Fruit fly (Drosophila melanogaster) whole organism, embryonic: ENCODE results near the gene CG4631.
A peak's percentile ranks its signal among the peaks of the same experiment; 100 is the strongest.

Experiments
- Atf3 ChIP-seq: fragments of 200-800 bp; sonication (Bioruptor generic); optimal IDR thresholded peaks from 3 replicates; lab custom pipeline; 2016; ENCODE audit warnings: missing biosample characterization, missing genetic modification characterization
- Awh ChIP-seq: fragments of 200-800 bp; sonication (Bioruptor generic); IDR thresholded peaks from 2 replicates; pipeline ENCODE4, ENCODE4 v1.3.6; 2022; ENCODE audit warnings: missing biosample characterization, missing genetic modification characterization
- B-H1 ChIP-seq: fragments of 200-800 bp; sonication (Bioruptor generic); IDR thresholded peaks from 3 replicates; pipeline ENCODE4 v1.3.6; 2022; ENCODE audit warnings: missing biosample characterization, missing genetic modification characterization
- CG10274 ChIP-seq: fragments of 200-800 bp; sonication (Bioruptor generic); optimal IDR thresholded peaks from 3 replicates; lab custom pipeline; 2017; ENCODE audit warnings: missing biosample characterization, mild to moderate bottlenecking, missing genetic modification characterization
- CG10366 ChIP-seq: fragments of 200-800 bp; sonication (Bioruptor generic); IDR thresholded peaks from 2 replicates; pipeline ENCODE4 v1.3.6; 2022; ENCODE audit warnings: missing biosample characterization, missing genetic modification characterization
- CG10565 ChIP-seq: fragments of 200-800 bp; sonication (Bioruptor generic); optimal IDR thresholded peaks from 3 replicates; lab custom pipeline; 2016; ENCODE audit warnings: missing biosample characterization, mild to moderate bottlenecking, missing genetic modification characterization
- CG11504 ChIP-seq: fragments of 200-800 bp; sonication (Bioruptor generic); optimal IDR thresholded peaks from 3 replicates; lab custom pipeline; 2019; ENCODE audit warnings: missing biosample characterization, mild to moderate bottlenecking, missing genetic modification characterization, moderate library complexity
- CG12104 ChIP-seq: fragments of 200-800 bp; sonication (Bioruptor generic); optimal IDR thresholded peaks from 3 replicates; lab custom pipeline; 2016; ENCODE audit warnings: missing biosample characterization, missing genetic modification characterization
- CG12299 ChIP-seq: fragments of 200-800 bp; sonication (Bioruptor generic); optimal IDR thresholded peaks from 2 replicates; lab custom pipeline; 2018; ENCODE audit warnings: missing biosample characterization, mild to moderate bottlenecking, missing genetic modification characterization
- CG14710 ChIP-seq: fragments of 200-800 bp; sonication (Bioruptor generic); optimal IDR thresholded peaks from 3 replicates; lab custom pipeline; 2019; ENCODE audit warnings: missing biosample characterization, mild to moderate bottlenecking, missing genetic modification characterization, moderate library complexity
- CG15514 ChIP-seq: fragments of 200-800 bp; sonication (Bioruptor generic); optimal IDR thresholded peaks from 3 replicates; lab custom pipeline; 2017; ENCODE audit warnings: missing biosample characterization, missing genetic modification characterization, mild to moderate bottlenecking, moderate library complexity, missing genetic modification reagents
- CG16813 ChIP-seq: fragments of 200-800 bp; sonication (Bioruptor generic); IDR thresholded peaks from 3 replicates; pipeline ENCODE4 v1.3.6; 2022; ENCODE audit warnings: missing biosample characterization, missing genetic modification characterization; ENCODE audit not compliant: partially characterized antibody
- CG3281 ChIP-seq: fragments of 200-800 bp; sonication (Bioruptor generic); optimal IDR thresholded peaks from 3 replicates; lab custom pipeline; 2017; ENCODE audit warnings: missing biosample characterization, mild to moderate bottlenecking, missing genetic modification characterization
- CG3726 ChIP-seq: fragments of 200-800 bp; sonication (Bioruptor generic); IDR thresholded peaks from 3 replicates; pipeline ENCODE4, ENCODE4 v1.3.6; 2022; ENCODE audit warnings: missing biosample characterization, missing genetic modification characterization
- CG42726 ChIP-seq: fragments of 200-800 bp; sonication (Bioruptor generic); IDR thresholded peaks from 2 replicates; pipeline ENCODE4 v1.3.6; 2022; ENCODE audit warnings: missing biosample characterization, missing genetic modification characterization; ENCODE audit not compliant: partially characterized antibody
- CG43689 ChIP-seq: fragments of 200-800 bp; sonication (Bioruptor generic); IDR thresholded peaks from 2 replicates; pipeline ENCODE4 v1.3.6; 2022; ENCODE audit warnings: missing biosample characterization, missing genetic modification characterization
- CG5245 ChIP-seq: fragments of 200-800 bp; sonication (Bioruptor generic); optimal IDR thresholded peaks from 3 replicates; lab custom pipeline; 2016; ENCODE audit warnings: missing biosample characterization, missing genetic modification characterization
- CG6654 ChIP-seq: fragments of 200-800 bp; sonication (Bioruptor generic); optimal IDR thresholded peaks from 2 replicates; lab custom pipeline; 2017; ENCODE audit warnings: missing biosample characterization, mild to moderate bottlenecking, missing genetic modification characterization
- CG6791 ChIP-seq: fragments of 200-800 bp; sonication (Bioruptor generic); IDR thresholded peaks from 3 replicates; pipeline ENCODE4 v1.3.6; 2022; ENCODE audit warnings: missing biosample characterization, missing genetic modification characterization; ENCODE audit not compliant: partially characterized antibody
- CG8281 ChIP-seq: fragments of 200-800 bp; sonication (Bioruptor generic); optimal IDR thresholded peaks from 2 replicates; lab custom pipeline; 2018; ENCODE audit warnings: missing biosample characterization, mild to moderate bottlenecking, missing genetic modification characterization, moderate library complexity
- CG8290 ChIP-seq, 3 experiments: fragments of 200-800 bp; sonication (Bioruptor generic); optimal IDR thresholded peaks; 2 replicates each; lab custom pipeline; 2016 to 2019; ENCODE audit warnings: missing biosample characterization in 3 of 3, missing genetic modification characterization in 3 of 3, mild to moderate bottlenecking in 2 of 3, moderate library complexity in 1 of 3
- CG8478 ChIP-seq: fragments of >200 bp; optimal IDR thresholded peaks from 2 replicates; lab custom pipeline; 2018
- Chrac-16 ChIP-seq: fragments of 200-800 bp; sonication (Bioruptor generic); optimal IDR thresholded peaks from 3 replicates; lab custom pipeline; 2016; ENCODE audit warnings: missing biosample characterization, missing genetic modification characterization
- CrebB ChIP-seq: fragments of 200-800 bp; sonication (Bioruptor generic); optimal IDR thresholded peaks from 3 replicates; lab custom pipeline; 2018; ENCODE audit warnings: missing biosample characterization, mild to moderate bottlenecking, missing genetic modification characterization
- D ChIP-seq, 2 experiments: fragments of 200-800 bp in 1 of 2; fragments of >200 bp in 1 of 2; sonication (Bioruptor generic) in 1 of 2; optimal IDR thresholded peaks; 2 replicates in 1 of 2; 3 replicates in 1 of 2; lab custom pipeline; 2017; ENCODE audit warnings: mild to moderate bottlenecking in 1 of 2, missing biosample characterization in 1 of 2, missing genetic modification characterization in 1 of 2, missing genetic modification reagents in 1 of 2
- Dip2 ChIP-seq: fragments of 200-800 bp; sonication (Bioruptor generic); IDR thresholded peaks from 2 replicates; pipeline ENCODE4 v1.3.6; 2022; ENCODE audit warnings: missing biosample characterization, missing genetic modification characterization
- Jarid2 ChIP-seq: fragments of 200-800 bp; sonication (Bioruptor generic); optimal IDR thresholded peaks from 3 replicates; lab custom pipeline; 2017; ENCODE audit warnings: mild to moderate bottlenecking, missing biosample characterization, missing genetic modification reagents, missing genetic modification characterization
- Lim3 ChIP-seq: fragments of 200-800 bp; sonication (Bioruptor generic); IDR thresholded peaks from 2 replicates; pipeline ENCODE4 v1.3.6; 2022; ENCODE audit warnings: missing biosample characterization, missing genetic modification characterization
- Meics ChIP-seq: fragments of 200-800 bp; sonication (Bioruptor generic); optimal IDR thresholded peaks from 2 replicates; lab custom pipeline; 2017; ENCODE audit warnings: missing biosample characterization, mild to moderate bottlenecking, missing genetic modification characterization
- Nf-YA ChIP-seq: fragments of 200-800 bp; sonication (Bioruptor generic); IDR thresholded peaks from 2 replicates; pipeline ENCODE4 v1.3.6; 2022; ENCODE audit warnings: missing biosample characterization, missing genetic modification characterization
- Sox100B ChIP-seq: fragments of 200-800 bp; sonication (Bioruptor generic); optimal IDR thresholded peaks from 3 replicates; lab custom pipeline; 2018; ENCODE audit warnings: missing biosample characterization, mild to moderate bottlenecking, missing genetic modification characterization
- Xrp1 ChIP-seq: fragments of 200-800 bp; sonication (Bioruptor generic); IDR thresholded peaks from 2 replicates; pipeline ENCODE4 v1.3.6; 2022; ENCODE audit warnings: missing biosample characterization, missing genetic modification characterization
- cas ChIP-seq: fragments of 200-800 bp; sonication (Bioruptor generic); IDR thresholded peaks from 2 replicates; pipeline ENCODE4 v1.3.6; 2022; ENCODE audit warnings: missing biosample characterization, missing genetic modification characterization
- cwo ChIP-seq: fragments of 200-800 bp; sonication (Bioruptor generic); optimal IDR thresholded peaks from 3 replicates; lab custom pipeline; 2017; ENCODE audit warnings: missing biosample characterization, missing genetic modification characterization, mild to moderate bottlenecking, moderate library complexity, missing genetic modification reagents
- danr ChIP-seq: fragments of 200-800 bp; sonication (Bioruptor generic); IDR thresholded peaks from 2 replicates; pipeline ENCODE4 v1.3.6; 2022; ENCODE audit warnings: missing biosample characterization, missing genetic modification characterization
- her ChIP-seq: fragments of 200-800 bp; sonication (Bioruptor generic); optimal IDR thresholded peaks from 2 replicates; lab custom pipeline; 2016; ENCODE audit warnings: missing biosample characterization, missing genetic modification characterization
- insv ChIP-seq, 2 experiments: fragments of 200-800 bp; sonication (Bioruptor generic); optimal IDR thresholded peaks; 3 replicates each; lab custom pipeline; 2016 to 2018; ENCODE audit warnings: missing biosample characterization in 2 of 2, missing genetic modification characterization in 2 of 2
- knrl ChIP-seq: fragments of 200-800 bp; sonication (Bioruptor generic); IDR thresholded peaks from 3 replicates; pipeline ENCODE4 v1.3.6; 2022; ENCODE audit warnings: missing biosample characterization, missing genetic modification characterization; ENCODE audit not compliant: partially characterized antibody
- lilli ChIP-seq: fragments of 200-800 bp; sonication (Bioruptor generic); optimal IDR thresholded peaks from 3 replicates; lab custom pipeline; 2016; ENCODE audit warnings: missing biosample characterization, missing genetic modification characterization
- lov ChIP-seq, 2 experiments: fragments of 200-800 bp in 1 of 2; fragments of >200 bp in 1 of 2; sonication (Bioruptor generic) in 1 of 2; IDR thresholded peaks in 1 of 2; optimal IDR thresholded peaks in 1 of 2; 2 replicates in 1 of 2; 3 replicates in 1 of 2; pipeline versions ENCODE4 v1.3.6 to Lab custom; 2017 to 2022; ENCODE audit warnings: missing biosample characterization in 1 of 2, missing genetic modification characterization in 1 of 2
- pnt ChIP-seq: fragments of 200-800 bp; sonication (Bioruptor generic); optimal IDR thresholded peaks from 3 replicates; lab custom pipeline; 2016; ENCODE audit warnings: missing biosample characterization, missing genetic modification characterization
- repo ChIP-seq: fragments of 200-800 bp; sonication (Bioruptor generic); optimal IDR thresholded peaks from 2 replicates; lab custom pipeline; 2016; ENCODE audit warnings: missing biosample characterization, missing genetic modification characterization
- tap ChIP-seq: fragments of 200-800 bp; optimal IDR thresholded peaks from 3 replicates; lab custom pipeline; 2019; ENCODE audit warnings: missing biosample characterization, mild to moderate bottlenecking, missing genetic modification characterization, moderate library complexity
- tgo ChIP-seq: fragments of 200-800 bp; sonication (Bioruptor generic); IDR thresholded peaks from 3 replicates; pipeline ENCODE4 v1.3.6; 2022; ENCODE audit warnings: missing biosample characterization, missing genetic modification characterization
- tna ChIP-seq: fragments of 200-800 bp; sonication (Bioruptor generic); IDR thresholded peaks from 2 replicates; pipeline ENCODE4 v1.3.6; 2022; ENCODE audit warnings: missing biosample characterization, missing genetic modification characterization; ENCODE audit not compliant: partially characterized antibody
- toy ChIP-seq: fragments of 200-800 bp; sonication (Bioruptor generic); IDR thresholded peaks from 2 replicates; pipeline ENCODE4 v1.3.6; 2022; ENCODE audit warnings: missing biosample characterization, missing genetic modification characterization
- twi ChIP-seq: fragments of 200-800 bp; optimal IDR thresholded peaks from 2 replicates; lab custom pipeline; 2019; ENCODE audit warnings: missing biosample characterization, mild to moderate bottlenecking, missing genetic modification characterization, moderate library complexity
- usp ChIP-seq: fragments of >200 bp; optimal IDR thresholded peaks from 2 replicates; lab custom pipeline; 2017; ENCODE audit warnings: missing biosample characterization, missing genetic modification characterization
- vnd ChIP-seq: fragments of 200-800 bp; sonication (Bioruptor generic); IDR thresholded peaks from 3 replicates; pipeline ENCODE4 v1.3.6; 2022; ENCODE audit warnings: missing biosample characterization, missing genetic modification characterization; ENCODE audit not compliant: partially characterized antibody
- zen ChIP-seq: fragments of 200-800 bp; sonication (Bioruptor generic); optimal IDR thresholded peaks from 3 replicates; lab custom pipeline; 2018; ENCODE audit warnings: missing biosample characterization, mild to moderate bottlenecking, missing genetic modification characterization, moderate library complexity

Gene CG4631

dm6 chr2L:16647773-16648172 lies 40.6 kb downstream of the CG4631 start (continued):
- TF ChIP-seq pnt (GFP tag; lab: Kevin White, UChicago), result no peak
- TF ChIP-seq repo, result no peak
- no peak for TF ChIP-seq tna (GFP tag; lab: Robert Waterston, UW)
- TF ChIP-seq Chrac-16, result peak; percentile 21
- no peak for TF ChIP-seq Lim3 (GFP tag; lab: Robert Waterston, UW)
- TF ChIP-seq D (optimal IDR thresholded peaks at IDR 0.05; lab: Kevin White, UChicago), result no peak
- TF ChIP-seq D (GFP tag; optimal IDR thresholded peaks at IDR 0.05; lab: Kevin White, UChicago), result no peak
- no peak for TF ChIP-seq CG6791 (GFP tag; lab: Robert Waterston, UW)
- TF ChIP-seq insv (GFP tag; optimal IDR thresholded peaks at IDR 0.05; lab: Kevin White, UChicago), result no peak
- TF ChIP-seq Dip2 (GFP tag; lab: Robert Waterston, UW), result no peak
- peak; percentile 86 for TF ChIP-seq cwo (GFP tag; lab: Kevin White, UChicago)
- peak; percentile 61 for TF ChIP-seq tgo (GFP tag; lab: Robert Waterston, UW)
- no peak for TF ChIP-seq CG42726
- no peak for TF ChIP-seq twi (tag; lab: Kevin White, UChicago)
- TF ChIP-seq usp (GFP tag; lab: Kevin White, UChicago), result no peak
- no peak for TF ChIP-seq Jarid2 (GFP tag; lab: Kevin White, UChicago)
- peak; percentile 25 for TF ChIP-seq tap
- no peak for TF ChIP-seq CG10565 (GFP tag; lab: Kevin White, UChicago)
- peak; percentile 71 for TF ChIP-seq CG11504 (tag; lab: Kevin White, UChicago)
- no peak for TF ChIP-seq CG16813 (GFP tag; lab: Robert Waterston, UW)
- no peak for TF ChIP-seq CG3726 (GFP tag; lab: Robert Waterston, UW)
- no peak for TF ChIP-seq B-H1 (GFP tag; lab: Robert Waterston, UW)
- no peak for TF ChIP-seq toy
- TF ChIP-seq CG8281 (tag; lab: Kevin White, UChicago), result peak; percentile 25
- no peak for TF ChIP-seq CG10274
- peak; percentile 54 for TF ChIP-seq CG10366 (GFP tag; lab: Robert Waterston, UW)
- no peak for TF ChIP-seq CG8290 (GFP tag; optimal IDR thresholded peaks at IDR 0.05; lab: Kevin White, UChicago)
- TF ChIP-seq CG8290 (tag; optimal IDR thresholded peaks at IDR 0.05; lab: Kevin White, UChicago), result no peak
- TF ChIP-seq vnd, result no peak
- no peak for TF ChIP-seq Atf3 (GFP tag; lab: Kevin White, UChicago)
- TF ChIP-seq CG12299 (tag; lab: Kevin White, UChicago), result peak; percentile 33
- peak; percentile 24 for TF ChIP-seq Sox100B (GFP tag; lab: Kevin White, UChicago)
- TF ChIP-seq lilli (GFP tag; lab: Kevin White, UChicago), result peak; percentile 50
- TF ChIP-seq CG8478 (lab: Kevin White, UChicago), result no peak
- no peak for TF ChIP-seq Nf-YA
- no peak for TF ChIP-seq CrebB
- TF ChIP-seq Meics (GFP tag; lab: Kevin White, UChicago), result peak; percentile 65
- TF ChIP-seq Awh (GFP tag; lab: Robert Waterston, UW), result no peak
- no peak for TF ChIP-seq danr
- TF ChIP-seq cas, result no peak
- no peak for TF ChIP-seq lov (optimal IDR thresholded peaks at IDR 0.05; lab: Kevin White, UChicago)
- TF ChIP-seq lov (GFP tag; IDR thresholded peaks at IDR 0.05; lab: Robert Waterston, UW), result no peak
- TF ChIP-seq CG15514 (GFP tag; lab: Kevin White, UChicago), result peak; percentile 38
- TF ChIP-seq CG43689 (GFP tag; lab: Robert Waterston, UW), result no peak
- TF ChIP-seq zen (tag; lab: Kevin White, UChicago), result no peak
- peak; percentile 28 for TF ChIP-seq CG12104 (GFP tag; lab: Kevin White, UChicago)
- no peak for TF ChIP-seq her (GFP tag; lab: Kevin White, UChicago)
- TF ChIP-seq CG3281 (GFP tag; lab: Kevin White, UChicago), result peak; percentile 66
- no peak for TF ChIP-seq CG6654 (GFP tag; lab: Kevin White, UChicago)
- peak; percentile 72 for TF ChIP-seq Xrp1
- no peak for TF ChIP-seq CG14710 (tag; lab: Kevin White, UChicago)
- no peak for TF ChIP-seq CG5245 (GFP tag; lab: Kevin White, UChicago)
- no peak for TF ChIP-seq knrl (GFP tag; lab: Robert Waterston, UW)
